Worm (Caenorhabditis elegans): ENCODE results near the gene flad-1.

ce11 chrII:9934570-9934969, 9.4 kb upstream of the flad-1 start:
- no peak for TF ChIP-seq snpc-4 (GFP tag; optimal IDR thresholded peaks at IDR 0.05)
- no peak for TF ChIP-seq snpc-4 (tag; optimal IDR thresholded peaks at IDR 0.05)
- TF ChIP-seq let-607 (tag; optimal IDR thresholded peaks at IDR 0.05) = peak in 1 of 2 experiments; percentile 16
- TF ChIP-seq F37B4.10 (GFP tag; IDR thresholded peaks at IDR 0.05) = no peak
- no peak for TF ChIP-seq lsl-1 (GFP tag; optimal IDR thresholded peaks at IDR 0.05)
- no peak for TF ChIP-seq cebp-1 (GFP tag; IDR thresholded peaks at IDR 0.05)
- no peak for TF ChIP-seq cebp-1 (tag; optimal IDR thresholded peaks at IDR 0.05)
- TF ChIP-seq madf-6 (GFP tag; IDR thresholded peaks at IDR 0.05) = no peak
- no peak for TF ChIP-seq attf-3 (GFP tag; conservative IDR thresholded peaks at IDR 0.05)
- TF ChIP-seq nhr-120 (GFP tag; IDR thresholded peaks at IDR 0.05) = no peak
